Worm (Caenorhabditis elegans) whole organism, young adult: Measurements from ENCODE around the gene srh-44.
A peak's percentile ranks its signal among the peaks of the same experiment; 100 is the strongest.

Experiments used
- B0019.2 ChIP-seq: fragments of 200-800 bp; sonication (Bioruptor generic); conservative IDR thresholded peaks from 2 replicates; pipeline ENCODE4 v1.3.6; 2022; ENCODE audit warnings: missing genetic modification reagents, missing genetic modification characterization, missing compliant biosample characterization
- B0336.3 ChIP-seq: fragments of 200-800 bp; sonication (Bioruptor generic); IDR thresholded peaks from 2 replicates; pipeline ENCODE4 v1.3.6; 2022; ENCODE audit warnings: missing genetic modification characterization, missing compliant biosample characterization
- C06A6.2 ChIP-seq: fragments of 200-800 bp; sonication (Bioruptor generic); conservative IDR thresholded peaks from 2 replicates; pipeline ENCODE4 v1.3.6; 2022; ENCODE audit warnings: missing genetic modification characterization, missing compliant biosample characterization
- C17E4.6 ChIP-seq: fragments of 200-800 bp; sonication (Bioruptor generic); IDR thresholded peaks from 2 replicates; pipeline ENCODE4 v1.3.6; 2022; ENCODE audit warnings: missing genetic modification reagents, missing genetic modification characterization, missing compliant biosample characterization
- D2030.7 ChIP-seq: fragments of 200-800 bp; sonication (Bioruptor generic); IDR thresholded peaks from 2 replicates; pipeline ENCODE4 v1.3.6; 2022; ENCODE audit warnings: missing genetic modification reagents, missing genetic modification characterization, missing compliant biosample characterization
- F23B12.7 ChIP-seq: sonication (generic microtip); optimal IDR thresholded peaks from 2 replicates; lab custom pipeline; 2017; ENCODE audit warnings: missing genetic modification characterization, mild to moderate bottlenecking, missing compliant biosample characterization, antibody characterized with exemption, moderate library complexity; ENCODE audit not compliant: insufficient read depth
- F33H1.4 ChIP-seq: fragments of 200-800 bp; sonication (Bioruptor generic); IDR thresholded peaks from 2 replicates; pipeline ENCODE4 v1.3.6; 2022; ENCODE audit warnings: missing genetic modification reagents, missing genetic modification characterization, missing compliant biosample characterization
- F37B4.10 ChIP-seq: fragments of 200-800 bp; sonication (Bioruptor generic); IDR thresholded peaks from 2 replicates; pipeline ENCODE4 v1.3.6; 2022; ENCODE audit warnings: missing genetic modification characterization, missing compliant biosample characterization
- F52B5.7 ChIP-seq: sonication (generic microtip); optimal IDR thresholded peaks from 2 replicates; lab custom pipeline; 2016; ENCODE audit warnings: mild to moderate bottlenecking, missing genetic modification characterization, missing compliant biosample characterization
- F57A8.1 ChIP-seq: fragments of 200-800 bp; sonication (Bioruptor generic); optimal IDR thresholded peaks from 2 replicates; lab custom pipeline; 2018; ENCODE audit warnings: mild to moderate bottlenecking, missing genetic modification characterization, moderate library complexity, missing compliant biosample characterization
- F57C9.4 ChIP-seq: sonication (generic microtip); optimal IDR thresholded peaks from 2 replicates; lab custom pipeline; 2017; ENCODE audit warnings: mild to moderate bottlenecking, missing genetic modification characterization, missing compliant biosample characterization
- K11D2.4 ChIP-seq: fragments of 200-800 bp; sonication (Bioruptor generic); IDR thresholded peaks from 2 replicates; pipeline ENCODE4 v1.3.6; 2022; ENCODE audit warnings: missing genetic modification reagents, missing genetic modification characterization, missing compliant biosample characterization
- T07F8.4 ChIP-seq: sonication (generic microtip); optimal IDR thresholded peaks from 2 replicates; lab custom pipeline; 2016; ENCODE audit warnings: mild to moderate bottlenecking, missing genetic modification characterization, moderate library complexity, missing compliant biosample characterization
- Y53F4B.3 ChIP-seq: fragments of 200-800 bp; sonication (Bioruptor generic); IDR thresholded peaks from 2 replicates; pipeline ENCODE4 v1.3.6; 2022; ENCODE audit warnings: missing genetic modification reagents, missing genetic modification characterization, missing compliant biosample characterization
- Y95B8A.8 ChIP-seq: fragments of 200-800 bp; sonication (Bioruptor generic); IDR thresholded peaks from 2 replicates; pipeline ENCODE4 v1.3.6; 2022; ENCODE audit warnings: missing genetic modification reagents, missing genetic modification characterization, missing compliant biosample characterization
- akir-1 ChIP-seq: fragments of 200-800 bp; sonication (Bioruptor generic); optimal IDR thresholded peaks from 2 replicates; lab custom pipeline; 2018; ENCODE audit warnings: mild to moderate bottlenecking, missing genetic modification characterization, moderate library complexity, missing compliant biosample characterization
- aptf-2 ChIP-seq: fragments of 200-800 bp; sonication (Bioruptor generic); conservative IDR thresholded peaks from 2 replicates; pipeline ENCODE4 v1.3.6; 2022; ENCODE audit warnings: missing genetic modification reagents, missing genetic modification characterization, missing compliant biosample characterization
- aptf-3 ChIP-seq: fragments of 200-800 bp; sonication (Bioruptor generic); IDR thresholded peaks from 2 replicates; pipeline ENCODE4 v1.3.6; 2022; ENCODE audit warnings: missing genetic modification characterization, missing compliant biosample characterization
- athp-1 ChIP-seq: sonication (generic microtip); optimal IDR thresholded peaks from 2 replicates; lab custom pipeline; 2017; ENCODE audit warnings: mild to moderate bottlenecking, missing genetic modification characterization, missing compliant biosample characterization
- cebp-2 ChIP-seq: fragments of 200-800 bp; sonication (Bioruptor generic); IDR thresholded peaks from 2 replicates; pipeline ENCODE4 v1.3.6; 2022; ENCODE audit warnings: missing genetic modification characterization, missing compliant biosample characterization
- ceh-79 ChIP-seq: sonication (generic microtip); optimal IDR thresholded peaks from 2 replicates; lab custom pipeline; 2017; ENCODE audit warnings: mild to moderate bottlenecking, missing genetic modification characterization, missing compliant biosample characterization
- die-1 ChIP-seq: sonication (generic microtip); optimal IDR thresholded peaks from 2 replicates; lab custom pipeline; 2016; ENCODE audit warnings: missing genotype, mild to moderate bottlenecking, missing genetic modification characterization, missing compliant biosample characterization
- dpff-1 ChIP-seq: sonication (generic microtip); optimal IDR thresholded peaks from 2 replicates; lab custom pipeline; 2017; ENCODE audit warnings: mild to moderate bottlenecking, missing genetic modification characterization, missing compliant biosample characterization
- egl-18 ChIP-seq: fragments of 200-800 bp; sonication (Bioruptor generic); IDR thresholded peaks from 2 replicates; pipeline ENCODE4 v1.3.6; 2022; ENCODE audit warnings: missing genetic modification reagents, missing genetic modification characterization, missing compliant biosample characterization
- egl-44 ChIP-seq: fragments of 200-800 bp; sonication (Bioruptor generic); IDR thresholded peaks from 2 replicates; pipeline ENCODE4 v1.3.6; 2022; ENCODE audit warnings: missing genetic modification reagents, missing genetic modification characterization, missing compliant biosample characterization
- egrh-3 ChIP-seq: fragments of 200-800 bp; sonication (Bioruptor generic); IDR thresholded peaks from 2 replicates; pipeline ENCODE4 v1.3.6; 2022; ENCODE audit warnings: missing genetic modification reagents, missing genetic modification characterization, missing compliant biosample characterization
- gei-17 ChIP-seq: fragments of 200-800 bp; sonication (Bioruptor generic); optimal IDR thresholded peaks from 2 replicates; lab custom pipeline; 2018; ENCODE audit warnings: mild to moderate bottlenecking, missing genetic modification characterization, missing compliant biosample characterization
- hlh-26 ChIP-seq: fragments of 200-800 bp; sonication (Bioruptor generic); conservative IDR thresholded peaks from 2 replicates; pipeline ENCODE4 v1.3.6; 2022; ENCODE audit warnings: missing genetic modification reagents, missing genetic modification characterization, missing compliant biosample characterization
- hsf-1 ChIP-seq: fragments of 200-800 bp; sonication (Bioruptor generic); IDR thresholded peaks from 2 replicates; pipeline ENCODE4 v1.3.6; 2022; ENCODE audit warnings: missing genetic modification reagents, missing genetic modification characterization, missing compliant biosample characterization
- lag-1 ChIP-seq: fragments of 200-800 bp; sonication (Bioruptor generic); IDR thresholded peaks from 2 replicates; pipeline ENCODE4 v1.3.6; 2022; ENCODE audit warnings: missing genetic modification reagents, missing genetic modification characterization, missing compliant biosample characterization
- lir-1 ChIP-seq: fragments of 200-800 bp; sonication (Bioruptor generic); conservative IDR thresholded peaks from 2 replicates; pipeline ENCODE4 v1.3.6; 2022; ENCODE audit warnings: missing genetic modification reagents, missing genetic modification characterization, missing compliant biosample characterization
- lsl-1 ChIP-seq: fragments of 200-800 bp; sonication (Bioruptor generic); optimal IDR thresholded peaks from 2 replicates; lab custom pipeline; 2018; ENCODE audit warnings: mild to moderate bottlenecking, missing genetic modification characterization, moderate library complexity, missing compliant biosample characterization
- madf-3 ChIP-seq: fragments of 200-800 bp; sonication (Bioruptor generic); IDR thresholded peaks from 2 replicates; pipeline ENCODE4 v1.3.6; 2022; ENCODE audit warnings: missing genetic modification reagents, missing genetic modification characterization, missing compliant biosample characterization
- madf-6 ChIP-seq: fragments of 200-800 bp; sonication (Bioruptor generic); IDR thresholded peaks from 2 replicates; pipeline ENCODE4 v1.3.6; 2022; ENCODE audit warnings: missing genetic modification reagents, missing genetic modification characterization, missing compliant biosample characterization
- madf-8 ChIP-seq: fragments of 200-800 bp; sonication (Bioruptor generic); conservative IDR thresholded peaks from 2 replicates; pipeline ENCODE4 v1.3.6; 2022; ENCODE audit warnings: missing genetic modification reagents, missing genetic modification characterization, missing compliant biosample characterization
- nhr-27 ChIP-seq: fragments of 200-800 bp; sonication (Bioruptor generic); optimal IDR thresholded peaks from 2 replicates; lab custom pipeline; 2018; ENCODE audit warnings: mild to moderate bottlenecking, missing genetic modification characterization, moderate library complexity, missing compliant biosample characterization
- nhr-80 ChIP-seq: sonication (generic microtip); optimal IDR thresholded peaks from 2 replicates; lab custom pipeline; 2016; ENCODE audit warnings: missing genetic modification characterization, missing compliant biosample characterization
- rpc-1 ChIP-seq, 2 experiments: fragments of 150-350 bp in 1 of 2; sonication (generic microtip) in 1 of 2; optimal IDR thresholded peaks; 2 replicates each; lab custom pipeline; 2014 to 2018; ENCODE audit warnings: missing biosample characterization in 1 of 2, missing genetic modification characterization in 1 of 2, missing genetic modification reagents in 1 of 2, missing genotype in 1 of 2
- sdz-38 ChIP-seq: sonication (generic microtip); optimal IDR thresholded peaks from 2 replicates; lab custom pipeline; 2016; ENCODE audit warnings: missing genotype, missing genetic modification characterization, missing compliant biosample characterization
- snpc-1.1 ChIP-seq: sonication (generic microtip); optimal IDR thresholded peaks from 2 replicates; lab custom pipeline; 2017; ENCODE audit warnings: missing genetic modification characterization, mild to moderate bottlenecking, missing compliant biosample characterization, antibody characterized with exemption, moderate library complexity, missing genotype, missing genetic modification reagents; ENCODE audit not compliant: insufficient read depth
- snpc-1.3 ChIP-seq: sonication (generic microtip); optimal IDR thresholded peaks from 2 replicates; lab custom pipeline; 2017; ENCODE audit warnings: missing genetic modification characterization, mild to moderate bottlenecking, missing compliant biosample characterization, antibody characterized with exemption, moderate library complexity, missing genotype, missing genetic modification reagents; ENCODE audit not compliant: insufficient read depth
- snpc-4 ChIP-seq, 5 experiments: fragments of 150-350 bp in 1 of 5; sonication (generic microtip) in 4 of 5; optimal IDR thresholded peaks; 2 replicates each; lab custom pipeline; 2014 to 2018; ENCODE audit warnings: missing genetic modification characterization in 5 of 5, missing biosample characterization in 3 of 5, antibody characterized with exemption in 2 of 5, mild to moderate bottlenecking in 2 of 5, missing compliant biosample characterization in 2 of 5, missing genotype in 2 of 5, moderate library complexity in 2 of 5, missing genetic modification reagents in 1 of 5
- somi-1 ChIP-seq: fragments of 200-800 bp; sonication (Bioruptor generic); optimal IDR thresholded peaks from 2 replicates; lab custom pipeline; 2018; ENCODE audit warnings: mild to moderate bottlenecking, missing genetic modification characterization, missing compliant biosample characterization
- xnd-1 ChIP-seq: sonication (generic microtip); optimal IDR thresholded peaks from 2 replicates; lab custom pipeline; 2016; ENCODE audit warnings: missing genotype, missing genetic modification reagents, missing genetic modification characterization, missing compliant biosample characterization
- zfh-2 ChIP-seq: fragments of 200-800 bp; sonication (Bioruptor generic); conservative IDR thresholded peaks from 2 replicates; pipeline ENCODE4 v1.3.6; 2022; ENCODE audit warnings: missing genetic modification reagents, missing genetic modification characterization, missing compliant biosample characterization
- ztf-18 ChIP-seq: sonication (generic microtip); optimal IDR thresholded peaks from 2 replicates; lab custom pipeline; 2016; ENCODE audit warnings: missing genotype, mild to moderate bottlenecking, missing genetic modification characterization, missing compliant biosample characterization

The srh-44 gene

ce11 chrII:11535924-11536323, 21.0 kb downstream of the srh-44 start:
- no peak for TF ChIP-seq hlh-26 (GFP tag; lab: Robert Waterston, UW)
- TF ChIP-seq snpc-1.3 (tag; lab: Kevin White, UChicago): no peak
- TF ChIP-seq F37B4.10 (GFP tag; lab: Robert Waterston, UW): no peak
- TF ChIP-seq ceh-79 (tag; lab: Kevin White, UChicago): no peak
- no peak for TF ChIP-seq F57C9.4 (tag; lab: Kevin White, UChicago)
- TF ChIP-seq F23B12.7 (tag; lab: Kevin White, UChicago): no peak
- TF ChIP-seq egl-18 (GFP tag; lab: Robert Waterston, UW): no peak
- no peak for TF ChIP-seq somi-1
- no peak for TF ChIP-seq Y53F4B.3 (GFP tag; lab: Robert Waterston, UW)
- TF ChIP-seq C17E4.6 (GFP tag; lab: Robert Waterston, UW): no peak
- TF ChIP-seq dpff-1 (tag; lab: Kevin White, UChicago): no peak
- TF ChIP-seq akir-1: no peak
- TF ChIP-seq F57A8.1 (GFP tag; lab: Kevin White, UChicago): no peak
- TF ChIP-seq C06A6.2 (GFP tag; lab: Robert Waterston, UW): no peak
- TF ChIP-seq snpc-4 (GFP tag; optimal IDR thresholded peaks at IDR 0.05; lab: Kevin White, UChicago): no peak
- no peak for TF ChIP-seq snpc-4 (tag; optimal IDR thresholded peaks at IDR 0.05; lab: Kevin White, UChicago)
- no peak for TF ChIP-seq gei-17
- no peak for TF ChIP-seq Y95B8A.8 (GFP tag; lab: Robert Waterston, UW)
- TF ChIP-seq nhr-27: no peak
- TF ChIP-seq nhr-80: no peak
- no peak for TF ChIP-seq die-1 (tag; lab: Kevin White, UChicago)

- TF ChIP-seq D2030.7: 0 out of 2 replicates have a peak, but pooled peaks have one; percentile 28
- peak; percentile 72 for TF ChIP-seq xnd-1 (tag; lab: Kevin White, UChicago)
- no peak for TF ChIP-seq nhr-27
- TF ChIP-seq madf-3 (GFP tag; lab: Robert Waterston, UW): no peak
- TF ChIP-seq athp-1 (tag; lab: Kevin White, UChicago): no peak
- TF ChIP-seq aptf-3 (GFP tag; lab: Robert Waterston, UW): no peak
- no peak for TF ChIP-seq aptf-2 (GFP tag; lab: Robert Waterston, UW)
- TF ChIP-seq egl-44 (GFP tag; lab: Robert Waterston, UW): no peak
- peak; percentile 81 for TF ChIP-seq lsl-1 (GFP tag; lab: Kevin White, UChicago)
- no peak for TF ChIP-seq rpc-1 (optimal IDR thresholded peaks at IDR 0.05; lab: Kevin White, UChicago)
- no peak for TF ChIP-seq rpc-1 (tag; optimal IDR thresholded peaks at IDR 0.05; lab: Kevin White, UChicago)
- TF ChIP-seq snpc-1.1 (tag; lab: Kevin White, UChicago): no peak
- TF ChIP-seq madf-8: peak; percentile 93
- TF ChIP-seq F33H1.4 (GFP tag; lab: Robert Waterston, UW): peak; percentile 31; the same call in 1 of the 2 replicates
- peak; percentile 92 for TF ChIP-seq madf-6
- TF ChIP-seq akir-1: no peak
Observed at ce11 chrII:11536505-11536904, 21.6 kb downstream of the srh-44 start.

- TF ChIP-seq T07F8.4 (no peak), egrh-3 (peak; percentile 82), B0336.3 (peak; percentile 71), hsf-1 (GFP tag; lab: Robert Waterston, UW) (peak; percentile 90), sdz-38 (no peak), zfh-2 (peak; percentile 85), lir-1 (GFP tag; lab: Robert Waterston, UW) (peak; percentile 79; the same call in 1 of the 2 replicates), ztf-18 (tag; lab: Kevin White, UChicago) (peak; percentile 2), lag-1 (GFP tag; lab: Robert Waterston, UW) (no peak), F52B5.7 (tag; lab: Kevin White, UChicago) (no peak), cebp-2 (no peak), gei-17 (no peak), B0019.2 (peak; percentile 28; the same call in 1 of the 2 replicates), K11D2.4 (GFP tag; lab: Robert Waterston, UW) (no peak), D2030.7 (peak; percentile 95)
Observed at ce11 chrII:11537115-11537514, 22.2 kb downstream of the srh-44 start.
